Worm (Caenorhabditis elegans): ENCODE data around the gene str-165.

ce11 chrV:13880607-13881006 is 49.7 kb downstream of the str-165 start, which contains the start of gene T22G5.3:
- TF ChIP-seq B0035.1 (tag; optimal IDR thresholded peaks at IDR 0.05) (no peak), snpc-4 (GFP tag; optimal IDR thresholded peaks at IDR 0.05) (no peak), snpc-4 (tag; optimal IDR thresholded peaks at IDR 0.05) (no peak), ama-1 (optimal IDR thresholded peaks at IDR 0.05) (no peak), ama-1 (GFP tag; optimal IDR thresholded peaks at IDR 0.05) (no peak), nhr-120 (GFP tag; IDR thresholded peaks at IDR 0.05) (no peak), dox-1 (GFP tag; IDR thresholded peaks at IDR 0.05) (no peak), ceh-91 (GFP tag; IDR thresholded peaks at IDR 0.05) (no peak), nhr-27 (tag; optimal IDR thresholded peaks at IDR 0.05) (no peak), lin-26 (GFP tag; IDR thresholded peaks at IDR 0.05) (no peak), nfya-2 (GFP tag; IDR thresholded peaks at IDR 0.05) (no peak), F49E8.2 (tag; optimal IDR thresholded peaks at IDR 0.05; ENCODE audit: insufficient read depth) (no peak), somi-1 (GFP tag; optimal IDR thresholded peaks at IDR 0.05) (no peak), lin-40 (tag; optimal IDR thresholded peaks at IDR 0.05) (no peak), unc-130 (GFP tag; optimal IDR thresholded peaks at IDR 0.05) (no peak), D2030.7 (GFP tag; IDR thresholded peaks at IDR 0.05) (no peak)
